Worm (Caenorhabditis elegans): ENCODE results near the gene sra-28.

ce11 chrII:6608626-6609025 lies 35.0 kb upstream of the sra-28 start:
- TF ChIP-seq nhr-12 (tag; optimal IDR thresholded peaks at IDR 0.05) (no peak), ceh-82 (tag; optimal IDR thresholded peaks at IDR 0.05) (no peak), C34F6.9 (tag; optimal IDR thresholded peaks at IDR 0.05) (no peak), ceh-16 (tag; optimal IDR thresholded peaks at IDR 0.05) (no peak)
